Fruit fly (Drosophila melanogaster): ENCODE data around the gene Icmt.

Icmt gene

dm6 chr3L:13041292-13042067, 23.4 kb downstream of the Icmt start, which contains the start of gene RpS4 (continued):
- TF ChIP-seq CG34422 (GFP tag; IDR thresholded peaks at IDR 0.05) (peak; percentile 88), fd102C (GFP tag; optimal IDR thresholded peaks at IDR 0.05) (peak; percentile 86), Adf1 (GFP tag; IDR thresholded peaks at IDR 0.05) (peak; percentile 48; the same call in 1 of the 2 replicates), fru (optimal IDR thresholded peaks at IDR 0.05) (no peak), CG3065 (GFP tag; optimal IDR thresholded peaks at IDR 0.05) (peak; percentile 49), odd (GFP tag; optimal IDR thresholded peaks at IDR 0.05) (peak; percentile 98), stc (GFP tag; IDR thresholded peaks at IDR 0.05) (peak; percentile 84), bsh (GFP tag; optimal IDR thresholded peaks at IDR 0.05) (peak; percentile 83 to 87), CG17385 (GFP tag; optimal IDR thresholded peaks at IDR 0.05) (peak; percentile 92), CG4404 (GFP tag; IDR thresholded peaks at IDR 0.05) (peak; percentile 60), CG15479 (GFP tag; optimal IDR thresholded peaks at IDR 0.05) (peak; percentile 34), CG13296 (GFP tag; optimal IDR thresholded peaks at IDR 0.05) (peak; percentile 96), ro (GFP tag; IDR thresholded peaks at IDR 0.05) (peak; percentile 6; the same call in 1 of the 2 replicates), CG7987 (GFP tag; optimal IDR thresholded peaks at IDR 0.05) (peak; percentile 99), al (GFP tag; IDR thresholded peaks at IDR 0.05) (peak; percentile 67), CG10147 (GFP tag; optimal IDR thresholded peaks at IDR 0.05) (peak; percentile 77), HLH54F (GFP tag; optimal IDR thresholded peaks at IDR 0.05) (peak; percentile 75), chm (GFP tag; IDR thresholded peaks at IDR 0.05) (peak; percentile 95), HLH3B (GFP tag; IDR thresholded peaks at IDR 0.05) (peak; percentile 79), PHDP (tag; optimal IDR thresholded peaks at IDR 0.05) (peak; percentile 92), seq (GFP tag; IDR thresholded peaks at IDR 0.05) (peak; percentile 81), NC2α (GFP tag; optimal IDR thresholded peaks at IDR 0.05) (peak; percentile 61), CG8944 (GFP tag; optimal IDR thresholded peaks at IDR 0.05) (peak; percentile 74), B-H2 (GFP tag; optimal IDR thresholded peaks at IDR 0.05) (peak; percentile 98), kni (GFP tag; optimal IDR thresholded peaks at IDR 0.05) (peak; percentile 91), Atf3 (GFP tag; optimal IDR thresholded peaks at IDR 0.05) (peak; percentile 75), ara (GFP tag; IDR thresholded peaks at IDR 0.05) (peak; percentile 77), CG4328 (GFP tag; optimal IDR thresholded peaks at IDR 0.05) (peak; percentile 93), CG9437 (GFP tag; optimal IDR thresholded peaks at IDR 0.05) (peak; percentile 75), sd (tag; optimal IDR thresholded peaks at IDR 0.05) (peak; percentile 31), CG30020 (tag; optimal IDR thresholded peaks at IDR 0.05) (peak; percentile 50), Hey (tag; optimal IDR thresholded peaks at IDR 0.05) (peak; percentile 95), Fer3 (tag; optimal IDR thresholded peaks at IDR 0.05) (peak; percentile 89), Ravus (GFP tag; IDR thresholded peaks at IDR 0.05) (peak; percentile 1; the same call in 1 of the 2 replicates), CG1602 (GFP tag; optimal IDR thresholded peaks at IDR 0.05) (peak; percentile 59), cwo (GFP tag; optimal IDR thresholded peaks at IDR 0.05) (peak; percentile 79), Rfx (GFP tag; IDR thresholded peaks at IDR 0.05) (peak; percentile 93), CG10267 (tag; optimal IDR thresholded peaks at IDR 0.05) (peak; percentile 80), scrt (GFP tag; optimal IDR thresholded peaks at IDR 0.05) (peak; percentile 92), CG5180 (GFP tag; optimal IDR thresholded peaks at IDR 0.05) (peak; percentile 82), CG13624 (GFP tag; optimal IDR thresholded peaks at IDR 0.05) (peak; percentile 84), tap (tag; optimal IDR thresholded peaks at IDR 0.05) (peak; percentile 79), CG6791 (GFP tag; IDR thresholded peaks at IDR 0.05; ENCODE audit: partially characterized antibody) (0 out of 3 replicates have a peak, but pooled peaks have one; percentile 38), Xrp1 (GFP tag; IDR thresholded peaks at IDR 0.05) (peak; percentile 36; the same call in 1 of the 2 replicates), CG10565 (GFP tag; optimal IDR thresholded peaks at IDR 0.05) (no peak), amos (GFP tag; IDR thresholded peaks at IDR 0.05; ENCODE audit: partially characterized antibody) (peak; percentile 58), ERR (GFP tag; optimal IDR thresholded peaks at IDR 0.05) (peak; percentile 76), CG2129 (GFP tag; IDR thresholded peaks at IDR 0.05; ENCODE audit: partially characterized antibody) (no peak), onecut (GFP tag; IDR thresholded peaks at IDR 0.05) (peak; percentile 94)

Measured in whole organism, embryonic.